Worm (Caenorhabditis elegans) whole organism, young adult: ENCODE results near the gene F22H10.11.

Experiments
- B0019.2 ChIP-seq: fragments of 200-800 bp; sonication (Bioruptor generic); conservative IDR thresholded peaks from 2 replicates; pipeline ENCODE4 v1.3.6; 2022; ENCODE audit warnings: missing genetic modification reagents, missing genetic modification characterization, missing compliant biosample characterization
- Y56A3A.18 ChIP-seq: fragments of 200-800 bp; sonication (Bioruptor generic); IDR thresholded peaks from 2 replicates; pipeline ENCODE4 v1.3.6; 2022; ENCODE audit warnings: missing genetic modification reagents, missing genetic modification characterization, missing compliant biosample characterization
- ama-1 ChIP-seq, 3 experiments: fragments of 150-350 bp in 1 of 3; sonication (generic microtip) in 2 of 3; optimal IDR thresholded peaks; 2 replicates each; lab custom pipeline; 2014 to 2018; ENCODE audit warnings: missing biosample characterization in 2 of 3, missing genetic modification characterization in 2 of 3, missing genetic modification reagents in 2 of 3
- athp-1 ChIP-seq: sonication (generic microtip); optimal IDR thresholded peaks from 2 replicates; lab custom pipeline; 2017; ENCODE audit warnings: mild to moderate bottlenecking, missing genetic modification characterization, missing compliant biosample characterization
- cebp-2 ChIP-seq: fragments of 200-800 bp; sonication (Bioruptor generic); IDR thresholded peaks from 2 replicates; pipeline ENCODE4 v1.3.6; 2022; ENCODE audit warnings: missing genetic modification characterization, missing compliant biosample characterization
- ceh-79 ChIP-seq: sonication (generic microtip); optimal IDR thresholded peaks from 2 replicates; lab custom pipeline; 2017; ENCODE audit warnings: mild to moderate bottlenecking, missing genetic modification characterization, missing compliant biosample characterization
- gei-17 ChIP-seq: fragments of 200-800 bp; sonication (Bioruptor generic); optimal IDR thresholded peaks from 2 replicates; lab custom pipeline; 2018; ENCODE audit warnings: mild to moderate bottlenecking, missing genetic modification characterization, missing compliant biosample characterization
- lin-35 ChIP-seq, 3 experiments: fragments of 150-350 bp in 2 of 3; sonication (generic microtip) in 1 of 3; optimal IDR thresholded peaks; 2 replicates each; lab custom pipeline; 2014 to 2018; ENCODE audit warnings: missing biosample characterization in 3 of 3, missing genetic modification characterization in 3 of 3, missing genetic modification reagents in 3 of 3
- nfya-1 ChIP-seq: sonication (generic microtip); optimal IDR thresholded peaks from 2 replicates; lab custom pipeline; 2017; ENCODE audit warnings: antibody characterized with exemption, missing compliant biosample characterization, missing genetic modification characterization, borderline replicate concordance; ENCODE audit not compliant: insufficient read depth
- sea-2 ChIP-seq: fragments of 200-800 bp; sonication (Bioruptor generic); IDR thresholded peaks from 2 replicates; pipeline ENCODE4 v1.3.6; 2022; ENCODE audit warnings: missing genetic modification characterization, missing compliant biosample characterization
- snpc-4 ChIP-seq, 5 experiments: fragments of 150-350 bp in 1 of 5; sonication (generic microtip) in 4 of 5; optimal IDR thresholded peaks; 2 replicates each; lab custom pipeline; 2014 to 2018; ENCODE audit warnings: missing genetic modification characterization in 5 of 5, missing biosample characterization in 3 of 5, antibody characterized with exemption in 2 of 5, mild to moderate bottlenecking in 2 of 5, missing compliant biosample characterization in 2 of 5, missing genotype in 2 of 5, moderate library complexity in 2 of 5, missing genetic modification reagents in 1 of 5
- unc-62 ChIP-seq: fragments of 150-350 bp; optimal IDR thresholded peaks from 2 replicates; lab custom pipeline; 2014; ENCODE audit warnings: missing biosample characterization, missing genetic modification reagents, missing genetic modification characterization
- ztf-22 ChIP-seq: fragments of 200-800 bp; sonication (Bioruptor generic); optimal IDR thresholded peaks from 2 replicates; lab custom pipeline; 2018; ENCODE audit warnings: mild to moderate bottlenecking, missing genetic modification characterization, moderate library complexity, missing compliant biosample characterization

DNA sequence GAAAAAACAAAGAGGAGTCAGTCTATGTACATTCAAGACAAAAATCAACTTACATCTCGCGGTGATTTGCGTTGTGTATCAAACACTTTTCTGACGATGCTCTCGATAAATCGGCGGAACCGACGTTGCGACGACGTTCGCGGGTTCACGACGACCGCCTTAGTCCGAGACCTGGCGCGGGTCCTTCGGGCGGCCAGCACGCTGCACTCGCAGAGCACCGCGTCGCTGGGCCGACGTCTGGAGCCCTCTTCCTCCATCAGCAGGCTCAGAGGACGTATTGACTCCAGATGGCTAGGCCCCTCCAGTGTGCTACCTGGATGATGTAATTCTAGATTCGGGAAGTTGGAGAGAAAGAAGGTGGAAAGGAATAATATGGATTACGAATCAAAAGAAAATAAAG lies 44.6 kb downstream of the F22H10.11 start:
- no peak for TF ChIP-seq sea-2 (GFP tag; lab: Robert Waterston, UW)
- TF ChIP-seq Y56A3A.18 (GFP tag; lab: Robert Waterston, UW): no peak
- TF ChIP-seq gei-17: no peak
- no peak for TF ChIP-seq nfya-1 (tag; lab: Kevin White, UChicago)
- no peak for TF ChIP-seq ama-1 (optimal IDR thresholded peaks at IDR 0.05; lab: Kevin White, UChicago)
- no peak for TF ChIP-seq ama-1 (GFP tag; optimal IDR thresholded peaks at IDR 0.05; lab: Kevin White, UChicago)
- no peak for TF ChIP-seq unc-62
- TF ChIP-seq cebp-2 (GFP tag; lab: Robert Waterston, UW): no peak
- TF ChIP-seq ztf-22: no peak
- TF ChIP-seq B0019.2 (GFP tag; lab: Robert Waterston, UW): no peak
- TF ChIP-seq athp-1 (tag; lab: Kevin White, UChicago): no peak
- TF ChIP-seq snpc-4 (GFP tag; optimal IDR thresholded peaks at IDR 0.05; lab: Kevin White, UChicago): no peak
- no peak for TF ChIP-seq snpc-4 (tag; optimal IDR thresholded peaks at IDR 0.05; lab: Kevin White, UChicago)
- TF ChIP-seq lin-35 (GFP tag; optimal IDR thresholded peaks at IDR 0.05; lab: Kevin White, UChicago): no peak
- TF ChIP-seq ceh-79 (tag; lab: Kevin White, UChicago): no peak
